Worm (Caenorhabditis elegans): Measurements from ENCODE around the gene srd-12.

DNA sequence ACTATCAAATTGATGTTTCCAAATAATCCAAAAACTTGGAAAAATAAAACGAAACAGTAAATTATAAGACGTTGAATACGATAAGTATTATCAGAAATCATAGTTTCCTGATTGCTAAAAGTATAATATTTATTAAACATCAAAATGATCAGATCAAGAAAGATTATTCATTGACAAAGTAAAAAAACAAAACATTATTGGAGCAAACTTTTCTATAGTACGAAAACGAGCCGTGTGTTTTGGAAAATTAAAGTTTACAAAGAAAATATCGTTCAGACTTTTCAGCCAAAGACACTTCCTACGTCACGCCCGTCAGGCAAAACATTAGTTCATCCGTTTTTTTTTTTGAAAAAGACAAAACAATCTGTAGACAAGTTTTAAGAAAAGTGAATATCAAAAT lies 6.3 kb downstream of the srd-12 start, which contains the start of gene srsx-15:
- no peak for TF ChIP-seq him-1 (tag; optimal IDR thresholded peaks at IDR 0.05)
- no peak for TF ChIP-seq dao-5 (tag; optimal IDR thresholded peaks at IDR 0.05)
- no peak for TF ChIP-seq W03F9.2 (tag; optimal IDR thresholded peaks at IDR 0.05)

Data from whole organism, L4/young adult.